Worm (Caenorhabditis elegans) whole organism, early embryonic: ENCODE data around the gene F16B4.7.

Experiments used
- B0310.2 ChIP-seq: sonication (generic microtip); optimal IDR thresholded peaks from 2 replicates; lab custom pipeline; 2016; ENCODE audit warnings: mild to moderate bottlenecking, missing genetic modification characterization, missing compliant biosample characterization
- F13C5.2 ChIP-seq: sonication (generic microtip); optimal IDR thresholded peaks from 2 replicates; lab custom pipeline; 2017; ENCODE audit warnings: mild to moderate bottlenecking, missing genetic modification characterization, inconsistent platforms, missing compliant biosample characterization
- aly-1 ChIP-seq: sonication (generic microtip); optimal IDR thresholded peaks from 2 replicates; lab custom pipeline; 2016; ENCODE audit warnings: missing genetic modification characterization, missing compliant biosample characterization
- ama-1 ChIP-seq: fragments of 150-350 bp; optimal IDR thresholded peaks from 2 replicates; lab custom pipeline; 2014
- ceh-13 ChIP-seq: fragments of 200-800 bp; sonication (Bioruptor generic); optimal IDR thresholded peaks from 2 replicates; lab custom pipeline; 2018; ENCODE audit warnings: mild to moderate bottlenecking, missing genetic modification characterization, missing compliant biosample characterization
- ceh-36 ChIP-seq: sonication (generic microtip); optimal IDR thresholded peaks from 2 replicates; lab custom pipeline; 2016; ENCODE audit warnings: missing genetic modification characterization, inconsistent platforms, missing compliant biosample characterization
- ets-7 ChIP-seq: sonication (generic microtip); optimal IDR thresholded peaks from 2 replicates; lab custom pipeline; 2016; ENCODE audit warnings: missing genotype, missing genetic modification characterization, missing compliant biosample characterization
- flt-1 ChIP-seq: fragments of 200-800 bp; sonication (Bioruptor generic); IDR thresholded peaks from 2 replicates; pipeline ENCODE4 v1.3.6; 2022; ENCODE audit warnings: missing genetic modification characterization, missing compliant biosample characterization
- hmbx-1 ChIP-seq: sonication (generic microtip); optimal IDR thresholded peaks from 2 replicates; lab custom pipeline; 2016; ENCODE audit warnings: mild to moderate bottlenecking, missing genetic modification characterization, missing compliant biosample characterization
- hmg-4 ChIP-seq: fragments of 200-800 bp; sonication (Bioruptor generic); optimal IDR thresholded peaks from 2 replicates; lab custom pipeline; 2018; ENCODE audit warnings: mild to moderate bottlenecking, missing genetic modification characterization, missing compliant biosample characterization
- hnd-1 ChIP-seq: sonication (generic microtip); optimal IDR thresholded peaks from 2 replicates; lab custom pipeline; 2016; ENCODE audit warnings: missing genetic modification characterization, missing compliant biosample characterization
- pes-1 ChIP-seq: fragments of 200-800 bp; sonication (Bioruptor generic); IDR thresholded peaks from 2 replicates; pipeline ENCODE4 v1.3.6; 2022; ENCODE audit warnings: missing genetic modification reagents, missing genetic modification characterization, missing compliant biosample characterization
- scrt-1 ChIP-seq: fragments of 200-800 bp; sonication (Bioruptor generic); IDR thresholded peaks from 2 replicates; pipeline ENCODE4 v1.3.6; 2022; ENCODE audit warnings: missing genetic modification characterization, missing compliant biosample characterization
- sea-1 ChIP-seq: fragments of 200-800 bp; sonication (Bioruptor generic); conservative IDR thresholded peaks from 2 replicates; pipeline ENCODE4 v1.3.6; 2022; ENCODE audit warnings: missing genetic modification characterization, missing compliant biosample characterization
- tbx-11 ChIP-seq: fragments of 200-800 bp; sonication (Bioruptor generic); IDR thresholded peaks from 2 replicates; pipeline ENCODE4 v1.3.6; 2022; ENCODE audit warnings: missing genetic modification characterization, missing compliant biosample characterization
- tbx-37 ChIP-seq: fragments of 200-800 bp; sonication (Bioruptor generic); conservative IDR thresholded peaks from 2 replicates; pipeline ENCODE4 v1.3.6; 2022; ENCODE audit warnings: missing genetic modification reagents, missing genetic modification characterization, missing compliant biosample characterization
- tra-4 ChIP-seq: sonication (generic microtip); optimal IDR thresholded peaks from 2 replicates; lab custom pipeline; 2017; ENCODE audit warnings: missing genetic modification characterization, missing compliant biosample characterization

F16B4.7 gene

DNA sequence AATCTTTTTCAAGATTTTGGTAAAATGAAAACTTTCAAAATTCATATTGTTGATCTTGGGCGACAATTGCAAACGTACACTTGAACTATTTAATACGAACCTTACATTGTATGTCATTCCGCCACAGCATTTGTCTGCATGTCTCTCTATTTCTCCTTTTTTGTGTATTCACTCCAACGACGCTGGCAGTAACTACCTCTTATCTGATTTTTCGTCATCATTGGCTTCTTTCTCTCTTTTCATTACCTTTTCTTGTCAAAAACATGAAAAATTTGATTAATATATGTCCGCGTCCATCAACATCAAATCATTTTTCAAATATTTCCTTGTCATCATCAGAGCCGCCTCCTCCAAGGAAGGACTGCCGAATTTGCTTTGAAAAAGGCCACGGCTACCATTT, 24.6 kb downstream of the F16B4.7 start, which contains the start of gene nhr-177:
Gene nhr-177, plus strand, starts transcription at position 167 of the 400 bp plus-strand sequence.
- TF ChIP-seq scrt-1 (no peak), tbx-37 (GFP tag; lab: Robert Waterston, UW) (no peak), tbx-11 (GFP tag; lab: Robert Waterston, UW) (no peak), pes-1 (GFP tag; lab: Robert Waterston, UW) (no peak), B0310.2 (tag; lab: Kevin White, UChicago) (no peak), hmbx-1 (tag; lab: Kevin White, UChicago) (no peak), tra-4 (tag; lab: Kevin White, UChicago) (no peak)

DNA sequence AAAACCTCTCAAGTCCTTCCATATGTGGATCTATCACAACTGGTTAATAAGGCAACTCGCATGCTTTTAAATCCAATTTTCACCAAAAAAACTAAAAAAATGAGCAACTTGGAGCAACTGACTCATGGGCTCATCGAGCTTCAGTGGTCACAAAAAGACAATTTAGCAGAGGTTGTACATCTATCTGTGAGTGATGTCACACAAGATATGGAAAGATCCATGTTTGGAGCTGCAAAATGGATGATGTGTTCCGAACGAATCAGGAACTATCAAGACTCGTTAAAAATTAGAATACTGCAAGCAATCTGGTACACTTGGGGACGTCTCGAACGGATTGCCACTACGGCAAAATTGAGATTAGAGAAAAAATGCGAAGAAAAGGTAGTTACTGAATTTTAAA, 26.1 kb downstream of the F16B4.7 start:
- TF ChIP-seq F13C5.2 (tag; lab: Kevin White, UChicago) (no peak), ceh-13 (GFP tag; lab: Kevin White, UChicago) (no peak)

DNA sequence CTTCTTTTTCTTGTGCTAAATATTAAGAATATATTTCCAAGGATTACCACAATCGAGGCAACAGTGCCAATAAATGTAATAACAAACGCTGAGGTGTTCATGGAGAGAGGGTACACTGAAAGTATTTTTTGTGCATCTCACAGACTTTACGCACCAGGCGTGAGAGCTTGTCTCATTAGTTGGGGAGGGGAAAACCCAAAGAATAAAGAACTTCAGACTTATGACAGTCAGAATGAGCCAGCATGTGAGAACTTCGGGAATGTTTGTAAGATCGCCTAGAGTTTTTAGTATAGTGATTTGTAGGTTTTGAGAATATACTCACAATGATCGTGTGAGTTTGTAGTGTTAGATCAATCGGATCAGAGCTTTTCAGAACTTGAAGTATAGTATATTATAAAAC, 29.2 kb downstream of the F16B4.7 start, which contains the start of gene srbc-41:
Gene srbc-41, minus strand, starts transcription at position 101 of the 400 bp plus-strand sequence.
- no peak for TF ChIP-seq sea-1 (GFP tag; lab: Robert Waterston, UW)
- TF ChIP-seq ceh-36 = no peak
- TF ChIP-seq pes-1 (GFP tag; lab: Robert Waterston, UW) = no peak
- no peak for TF ChIP-seq hnd-1 (tag; lab: Kevin White, UChicago)
- TF ChIP-seq B0310.2 (tag; lab: Kevin White, UChicago) = no peak
- no peak for TF ChIP-seq ceh-13 (GFP tag; lab: Kevin White, UChicago)
- TF ChIP-seq tbx-11 (GFP tag; lab: Robert Waterston, UW) = no peak
- no peak for TF ChIP-seq tbx-37 (GFP tag; lab: Robert Waterston, UW)
- TF ChIP-seq flt-1 = no peak
- no peak for TF ChIP-seq scrt-1
- TF ChIP-seq aly-1 (tag; lab: Kevin White, UChicago) = no peak
- no peak for TF ChIP-seq hmbx-1 (tag; lab: Kevin White, UChicago)
- TF ChIP-seq F13C5.2 (tag; lab: Kevin White, UChicago) = no peak
- TF ChIP-seq ets-7 (tag; lab: Kevin White, UChicago) = no peak
- no peak for TF ChIP-seq ama-1 (lab: Kevin White, UChicago)

DNA sequence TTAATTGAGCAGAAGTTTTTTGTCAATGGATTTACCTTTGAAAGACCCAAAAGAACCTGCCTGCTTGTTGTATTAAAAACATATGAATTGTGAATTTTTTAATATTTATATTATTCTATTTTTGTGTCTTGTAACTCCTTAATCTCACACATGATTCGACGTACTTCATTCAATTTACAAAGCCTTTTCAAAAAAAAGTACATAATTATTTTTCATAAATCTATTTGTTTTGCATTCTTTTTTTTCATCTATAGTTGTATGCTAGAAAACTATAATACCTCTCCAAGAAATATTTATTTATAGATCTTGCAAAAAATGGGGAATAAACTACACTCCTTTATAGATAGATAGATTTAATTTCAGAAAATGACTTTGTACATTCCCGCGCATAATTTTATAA, 33.2 kb downstream of the F16B4.7 start, which contains the start of gene nhr-179:
Gene nhr-179, minus strand, starts transcription at position 101 of the 400 bp plus-strand sequence.
- TF ChIP-seq ets-7 (tag; lab: Kevin White, UChicago) (no peak), tra-4 (tag; lab: Kevin White, UChicago) (no peak), ceh-13 (GFP tag; lab: Kevin White, UChicago) (no peak), ama-1 (lab: Kevin White, UChicago) (no peak), hmbx-1 (tag; lab: Kevin White, UChicago) (no peak), tbx-11 (GFP tag; lab: Robert Waterston, UW) (no peak), sea-1 (GFP tag; lab: Robert Waterston, UW) (no peak), B0310.2 (tag; lab: Kevin White, UChicago) (no peak), flt-1 (no peak), aly-1 (tag; lab: Kevin White, UChicago) (no peak), hmg-4 (GFP tag; lab: Kevin White, UChicago) (no peak), hnd-1 (tag; lab: Kevin White, UChicago) (no peak), scrt-1 (no peak), tbx-37 (GFP tag; lab: Robert Waterston, UW) (no peak), ceh-36 (no peak), pes-1 (GFP tag; lab: Robert Waterston, UW) (no peak), F13C5.2 (tag; lab: Kevin White, UChicago) (no peak)

DNA sequence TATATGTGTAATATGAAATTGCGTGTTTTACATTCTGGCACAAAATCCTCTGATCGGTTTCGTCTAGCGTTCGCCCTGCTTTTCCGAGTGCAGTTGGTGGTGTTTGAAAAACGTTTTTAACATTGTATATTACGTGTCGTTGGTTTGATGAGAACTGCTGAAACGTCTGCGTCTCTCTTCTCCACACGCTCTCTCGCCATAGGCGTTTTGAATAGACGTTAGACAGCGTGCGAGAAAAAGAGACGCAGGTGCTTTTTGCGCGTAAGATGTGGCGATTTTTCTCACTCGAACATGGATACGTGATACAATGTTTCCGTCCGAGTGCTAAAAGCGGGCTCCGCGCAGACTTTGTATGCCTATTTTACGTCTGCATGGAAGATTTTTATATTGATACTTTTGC, 35.0 kb downstream of the F16B4.7 start:
- TF ChIP-seq flt-1 = no peak
- TF ChIP-seq aly-1 (tag; lab: Kevin White, UChicago) = no peak
- TF ChIP-seq hnd-1 (tag; lab: Kevin White, UChicago) = no peak
- TF ChIP-seq tbx-37 (GFP tag; lab: Robert Waterston, UW) = no peak
- no peak for TF ChIP-seq ama-1 (lab: Kevin White, UChicago)
- TF ChIP-seq pes-1 (GFP tag; lab: Robert Waterston, UW) = no peak
- no peak for TF ChIP-seq tbx-11 (GFP tag; lab: Robert Waterston, UW)
- TF ChIP-seq B0310.2 (tag; lab: Kevin White, UChicago) = no peak
- no peak for TF ChIP-seq sea-1 (GFP tag; lab: Robert Waterston, UW)

DNA sequence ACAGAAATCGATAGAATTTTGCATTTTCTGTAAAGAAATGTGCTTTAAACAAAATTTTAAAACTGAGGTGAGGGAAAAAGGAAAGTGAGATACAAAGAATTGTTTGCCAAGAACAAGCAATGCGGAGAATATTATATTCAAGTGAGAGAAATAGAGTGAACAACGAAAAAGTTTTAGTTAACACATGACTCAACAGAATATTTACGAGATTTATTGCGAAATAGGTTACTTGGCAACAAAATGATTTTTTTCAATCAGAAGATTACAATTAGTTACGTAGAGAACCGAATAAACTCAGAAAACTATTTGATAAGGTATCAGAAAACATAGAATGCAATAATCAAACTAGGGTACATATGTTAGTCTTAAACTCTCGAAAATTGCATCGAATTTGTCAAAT, 36.0 kb downstream of the F16B4.7 start, which contains the start of gene nhr-117:
Gene nhr-117, minus strand, starts transcription at position 27 of the 400 bp plus-strand sequence.
- TF ChIP-seq flt-1 (no peak), sea-1 (GFP tag; lab: Robert Waterston, UW) (no peak), ets-7 (tag; lab: Kevin White, UChicago) (no peak), ama-1 (lab: Kevin White, UChicago) (no peak), B0310.2 (tag; lab: Kevin White, UChicago) (no peak), tbx-37 (GFP tag; lab: Robert Waterston, UW) (no peak), hnd-1 (tag; lab: Kevin White, UChicago) (no peak), hmbx-1 (tag; lab: Kevin White, UChicago) (no peak), tra-4 (tag; lab: Kevin White, UChicago) (no peak), tbx-11 (GFP tag; lab: Robert Waterston, UW) (no peak), ceh-13 (GFP tag; lab: Kevin White, UChicago) (no peak), F13C5.2 (tag; lab: Kevin White, UChicago) (no peak), hmg-4 (GFP tag; lab: Kevin White, UChicago) (no peak), ceh-36 (no peak)

DNA sequence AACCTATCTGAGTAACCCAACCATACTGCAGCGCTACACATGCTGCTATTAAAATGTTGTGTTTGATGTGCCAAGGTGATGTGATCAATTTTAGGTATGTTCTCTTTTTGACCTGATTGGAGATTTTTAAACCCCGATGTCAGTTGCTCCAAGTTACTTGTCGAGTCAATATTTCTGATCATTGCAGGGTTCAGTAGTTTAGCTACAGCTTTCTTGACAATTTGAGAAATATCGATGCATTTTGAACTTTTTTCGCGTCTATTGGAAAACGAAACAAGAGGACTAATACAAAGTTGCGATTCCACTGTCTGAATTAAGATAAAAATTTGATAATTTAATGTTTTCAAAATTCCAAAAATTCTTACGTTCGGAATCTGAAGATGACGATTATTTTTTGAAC, 37.9 kb downstream of the F16B4.7 start:
- no peak for TF ChIP-seq flt-1
- no peak for TF ChIP-seq F13C5.2 (tag; lab: Kevin White, UChicago)
- no peak for TF ChIP-seq hnd-1 (tag; lab: Kevin White, UChicago)
- TF ChIP-seq tbx-37 (GFP tag; lab: Robert Waterston, UW) = no peak
- TF ChIP-seq ama-1 (lab: Kevin White, UChicago) = no peak
- TF ChIP-seq hmbx-1 (tag; lab: Kevin White, UChicago) = no peak
- no peak for TF ChIP-seq aly-1 (tag; lab: Kevin White, UChicago)
- no peak for TF ChIP-seq hmg-4 (GFP tag; lab: Kevin White, UChicago)
- no peak for TF ChIP-seq B0310.2 (tag; lab: Kevin White, UChicago)
- TF ChIP-seq ets-7 (tag; lab: Kevin White, UChicago) = no peak
- no peak for TF ChIP-seq ceh-36
